Fruit fly (Drosophila melanogaster): ENCODE data around the gene Polr3D.

dm6 chr3L:18075853-18076252, 33.5 kb downstream of the Polr3D start:
- TF ChIP-seq ttk (optimal IDR thresholded peaks at IDR 0.05) (no peak), Sin3A (optimal IDR thresholded peaks at IDR 0.05) (no peak)

All from Kc167 (cell line).